Worm (Caenorhabditis elegans) whole organism, mixed stage, embryonic: ENCODE measurements around the gene srbc-19.

ENCODE experiments used
- M03D4.4 ChIP-seq: sonication (generic microtip); optimal IDR thresholded peaks from 2 replicates; lab custom pipeline; 2017; ENCODE audit warnings: mild to moderate bottlenecking, missing genetic modification characterization, missing compliant biosample characterization
- bed-3 ChIP-seq: fragments of 200-800 bp; sonication (Bioruptor generic); optimal IDR thresholded peaks from 3 replicates; lab custom pipeline; 2018; ENCODE audit warnings: mild to moderate bottlenecking, missing genetic modification characterization, moderate library complexity, missing compliant biosample characterization
- blmp-1 ChIP-seq: fragments of 150-350 bp; optimal IDR thresholded peaks from 2 replicates; lab custom pipeline; 2014; ENCODE audit warnings: missing biosample characterization, missing genetic modification characterization
- ceh-39 ChIP-seq: fragments of 150-350 bp; optimal IDR thresholded peaks from 2 replicates; lab custom pipeline; 2014; ENCODE audit warnings: missing biosample characterization, missing genetic modification characterization
- ceh-43 ChIP-seq: fragments of 200-800 bp; sonication (Bioruptor generic); optimal IDR thresholded peaks from 2 replicates; lab custom pipeline; 2018; ENCODE audit warnings: mild to moderate bottlenecking, missing genetic modification characterization, moderate library complexity, missing compliant biosample characterization
- ceh-83 ChIP-seq: fragments of 200-800 bp; sonication (Bioruptor generic); optimal IDR thresholded peaks from 2 replicates; lab custom pipeline; 2018; ENCODE audit warnings: mild to moderate bottlenecking, missing genetic modification characterization, missing compliant biosample characterization
- ces-1 ChIP-seq: fragments of 150-350 bp; optimal IDR thresholded peaks from 2 replicates; lab custom pipeline; 2014; ENCODE audit warnings: missing biosample characterization, missing genetic modification reagents, missing genetic modification characterization
- cnd-1 ChIP-seq: fragments of 200-800 bp; sonication (Bioruptor generic); optimal IDR thresholded peaks from 2 replicates; lab custom pipeline; 2018; ENCODE audit warnings: mild to moderate bottlenecking, missing genetic modification characterization, missing compliant biosample characterization
- drap-1 ChIP-seq: fragments of 200-800 bp; sonication (Bioruptor generic); optimal IDR thresholded peaks from 3 replicates; lab custom pipeline; 2018; ENCODE audit warnings: mild to moderate bottlenecking, missing genetic modification characterization, missing compliant biosample characterization
- elt-3 ChIP-seq: fragments of 150-350 bp; optimal IDR thresholded peaks from 2 replicates; lab custom pipeline; 2014; ENCODE audit warnings: missing biosample characterization, missing genetic modification characterization
- flh-1 ChIP-seq: fragments of 200-800 bp; sonication (Bioruptor generic); optimal IDR thresholded peaks from 2 replicates; lab custom pipeline; 2018; ENCODE audit warnings: mild to moderate bottlenecking, missing genetic modification characterization, moderate library complexity, missing compliant biosample characterization
- ham-2 ChIP-seq: fragments of 200-800 bp; sonication (Bioruptor generic); optimal IDR thresholded peaks from 2 replicates; lab custom pipeline; 2018; ENCODE audit warnings: mild to moderate bottlenecking, missing genetic modification characterization, missing compliant biosample characterization
- hlh-1 ChIP-seq: fragments of 150-350 bp; optimal IDR thresholded peaks from 2 replicates; lab custom pipeline; 2014; ENCODE audit warnings: missing biosample characterization, missing genetic modification reagents, missing genetic modification characterization
- lin-13 ChIP-seq: fragments of 150-350 bp; optimal IDR thresholded peaks from 2 replicates; lab custom pipeline; 2014; ENCODE audit warnings: missing biosample characterization, missing genetic modification characterization
- lin-32 ChIP-seq: fragments of 200-800 bp; sonication (Bioruptor generic); optimal IDR thresholded peaks from 2 replicates; lab custom pipeline; 2018; ENCODE audit warnings: mild to moderate bottlenecking, missing genetic modification characterization, missing compliant biosample characterization
- lsy-2 ChIP-seq: fragments of 150-350 bp; optimal IDR thresholded peaks from 2 replicates; lab custom pipeline; 2014; ENCODE audit warnings: missing biosample characterization, missing genetic modification characterization
- mab-5 ChIP-seq: fragments of 150-350 bp; optimal IDR thresholded peaks from 2 replicates; lab custom pipeline; 2014; ENCODE audit warnings: missing biosample characterization, missing genetic modification characterization
- mep-1 ChIP-seq: fragments of 150-350 bp; optimal IDR thresholded peaks from 2 replicates; lab custom pipeline; 2017; ENCODE audit warnings: missing biosample characterization, missing genetic modification reagents, missing genetic modification characterization, inconsistent platforms
- mls-2 ChIP-seq: sonication (generic microtip); optimal IDR thresholded peaks from 2 replicates; lab custom pipeline; 2016; ENCODE audit warnings: mild to moderate bottlenecking, missing genetic modification characterization, moderate library complexity, missing compliant biosample characterization
- nhr-12 ChIP-seq: fragments of 150-350 bp; optimal IDR thresholded peaks from 2 replicates; lab custom pipeline; 2014; ENCODE audit warnings: missing biosample characterization, missing genetic modification characterization
- nhr-2 ChIP-seq: fragments of 150-350 bp; optimal IDR thresholded peaks from 2 replicates; lab custom pipeline; 2014; ENCODE audit warnings: missing biosample characterization, missing genetic modification characterization
- nhr-237 ChIP-seq: fragments of 150-350 bp; optimal IDR thresholded peaks from 2 replicates; lab custom pipeline; 2014; ENCODE audit warnings: missing biosample characterization, missing genetic modification characterization
- nhr-28 ChIP-seq: fragments of 150-350 bp; optimal IDR thresholded peaks from 2 replicates; lab custom pipeline; 2014; ENCODE audit warnings: missing biosample characterization, missing genetic modification characterization
- nhr-76 ChIP-seq: sonication (generic microtip); optimal IDR thresholded peaks from 2 replicates; lab custom pipeline; 2017; ENCODE audit warnings: missing biosample characterization, missing genetic modification characterization
- pha-4 ChIP-seq: fragments of 150-350 bp; optimal IDR thresholded peaks from 2 replicates; lab custom pipeline; 2018; ENCODE audit warnings: missing biosample characterization, missing genetic modification reagents, missing genetic modification characterization
- sem-2 ChIP-seq: fragments of 200-800 bp; sonication (Bioruptor generic); optimal IDR thresholded peaks from 2 replicates; lab custom pipeline; 2018; ENCODE audit warnings: mild to moderate bottlenecking, missing genetic modification characterization, missing compliant biosample characterization
- sptf-1 ChIP-seq: sonication (generic microtip); optimal IDR thresholded peaks from 2 replicates; lab custom pipeline; 2017; ENCODE audit warnings: mild to moderate bottlenecking, missing genetic modification characterization, moderate library complexity, missing compliant biosample characterization
- unc-120 ChIP-seq: sonication (generic microtip); optimal IDR thresholded peaks from 2 replicates; lab custom pipeline; 2017; ENCODE audit warnings: missing genetic modification characterization, missing compliant biosample characterization; ENCODE audit not compliant: poor library complexity, severe bottlenecking
- unc-39 ChIP-seq: fragments of 150-350 bp; optimal IDR thresholded peaks from 2 replicates; lab custom pipeline; 2014; ENCODE audit warnings: missing biosample characterization, missing genetic modification characterization
- unc-62 ChIP-seq: fragments of 150-350 bp; optimal IDR thresholded peaks from 2 replicates; lab custom pipeline; 2014; ENCODE audit warnings: missing biosample characterization, missing genetic modification reagents, missing genetic modification characterization
- zip-8 ChIP-seq: fragments of 150-350 bp; optimal IDR thresholded peaks from 2 replicates; lab custom pipeline; 2014; ENCODE audit warnings: missing biosample characterization, missing genetic modification characterization
- ztf-11 ChIP-seq: fragments of 150-350 bp; optimal IDR thresholded peaks from 2 replicates; lab custom pipeline; 2014; ENCODE audit warnings: missing biosample characterization, missing genetic modification characterization

srbc-19 gene

DNA sequence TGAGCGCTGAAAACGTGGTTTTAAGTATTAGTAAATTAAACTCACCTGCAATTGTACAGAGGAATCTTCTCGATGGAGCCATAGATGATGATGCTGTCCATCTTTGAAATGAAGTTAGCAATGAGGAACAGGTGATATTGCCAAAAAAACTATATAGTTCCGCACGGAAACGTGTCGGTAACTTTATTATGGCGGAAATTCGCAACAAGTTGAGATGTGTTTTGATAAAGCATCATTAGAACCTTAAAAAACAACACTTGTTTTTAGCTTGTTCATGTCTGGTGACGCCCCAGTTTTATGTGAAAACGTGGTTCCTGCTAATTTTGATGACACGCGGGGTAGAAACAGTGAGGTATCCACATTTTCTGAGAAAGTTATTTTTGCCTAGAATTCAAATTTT lies 39.6 kb upstream of the srbc-19 start, which contains the start of gene srt-40:
Gene srt-40, minus strand, starts transcription at position 101 of the 400 bp plus-strand sequence.
- TF ChIP-seq drap-1 (no peak), bed-3 (no peak), sem-2 (no peak), lin-32 (no peak), blmp-1 (tag; lab: Kevin White, UChicago) (no peak), hlh-1 (tag; lab: Kevin White, UChicago) (no peak), sptf-1 (tag; lab: Kevin White, UChicago) (no peak), mls-2 (no peak)

DNA sequence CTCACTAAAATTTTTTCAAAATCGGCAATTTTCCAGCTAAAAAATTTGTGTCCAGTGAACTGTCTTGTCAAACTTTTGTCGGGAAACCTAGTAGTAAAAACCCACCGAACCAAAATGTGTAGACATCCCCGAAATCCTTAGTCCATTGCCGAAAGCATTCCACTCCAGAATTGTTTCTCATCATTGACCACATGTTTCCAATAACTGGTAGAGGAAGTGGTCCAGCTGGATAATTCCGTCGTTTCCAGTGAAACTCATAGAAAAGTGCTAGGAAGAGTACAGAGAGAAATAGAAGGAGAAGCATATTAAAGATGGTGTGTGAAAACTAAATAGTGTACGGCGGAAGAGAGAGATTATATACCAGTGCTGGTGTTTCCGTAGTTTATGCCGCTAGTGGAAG lies 37.5 kb upstream of the srbc-19 start, which contains the start of gene cyp-33C12:
Gene cyp-33C12, minus strand, starts transcription at position 321 of the 400 bp plus-strand sequence.
- TF ChIP-seq lin-13 (tag; lab: Kevin White, UChicago): no peak
- no peak for TF ChIP-seq nhr-237 (tag; lab: Kevin White, UChicago)
- TF ChIP-seq unc-39: no peak
- no peak for TF ChIP-seq drap-1
- no peak for TF ChIP-seq unc-120 (tag; lab: Kevin White, UChicago)
- no peak for TF ChIP-seq ceh-39 (tag; lab: Kevin White, UChicago)
- TF ChIP-seq sptf-1 (tag; lab: Kevin White, UChicago): no peak
- no peak for TF ChIP-seq nhr-12
- TF ChIP-seq, all 35 proteins: peak for 0

DNA sequence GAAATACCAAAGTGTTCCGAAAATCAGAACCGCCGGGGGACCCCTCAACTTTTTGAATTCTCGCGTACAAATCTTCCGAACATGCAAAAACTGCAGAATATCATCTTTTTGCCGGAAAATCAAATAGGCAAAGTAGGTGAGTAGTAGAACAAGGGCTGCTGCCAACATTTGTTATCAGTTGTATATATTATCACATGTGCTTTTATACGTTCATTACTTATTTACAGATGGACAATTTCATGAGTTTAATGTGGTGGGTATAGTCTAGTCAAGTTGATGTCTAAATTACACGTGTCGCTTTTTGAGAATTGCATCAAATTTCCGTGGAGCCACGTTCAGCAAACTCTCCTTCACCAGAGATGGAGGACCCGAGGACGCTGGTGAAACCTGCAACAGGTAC lies 34.7 kb upstream of the srbc-19 start, which contains the start of gene cyp-32B1:
Gene cyp-32B1, minus strand, starts transcription at position 176 of the 400 bp plus-strand sequence.
- TF ChIP-seq ces-1 (GFP tag; lab: Kevin White, UChicago) (no peak), nhr-2 (tag; lab: Kevin White, UChicago) (no peak), nhr-76 (no peak), cnd-1 (tag; lab: Kevin White, UChicago) (no peak), mls-2 (no peak), flh-1 (GFP tag; lab: Kevin White, UChicago) (no peak)

DNA sequence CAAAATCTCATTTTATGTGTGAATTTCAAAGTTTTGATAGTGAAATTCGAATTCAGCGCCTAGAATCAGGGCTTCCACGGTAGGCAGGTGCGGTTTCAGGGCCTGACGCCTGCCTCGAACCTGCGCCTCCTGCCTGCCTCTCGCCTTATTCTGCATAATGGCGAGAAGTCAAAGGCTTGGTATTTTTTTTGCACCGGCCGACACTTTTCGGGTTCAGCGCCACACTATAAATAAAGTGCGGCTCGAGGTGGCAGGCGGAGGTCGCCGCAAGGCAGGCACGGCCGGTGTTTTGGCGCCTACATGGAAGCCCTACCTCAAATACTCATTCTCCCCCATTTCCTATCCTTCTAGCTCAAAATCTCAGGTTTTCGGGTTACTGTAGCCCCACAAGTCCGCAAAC lies 33.8 kb upstream of the srbc-19 start:
- TF ChIP-seq lsy-2 (no peak), zip-8 (no peak), ceh-43 (GFP tag; lab: Kevin White, UChicago) (no peak), M03D4.4 (tag; lab: Kevin White, UChicago) (no peak), unc-120 (tag; lab: Kevin White, UChicago) (no peak), ceh-83 (GFP tag; lab: Kevin White, UChicago) (no peak), nhr-28 (tag; lab: Kevin White, UChicago) (no peak), nhr-237 (tag; lab: Kevin White, UChicago) (no peak), drap-1 (no peak), blmp-1 (tag; lab: Kevin White, UChicago) (no peak), unc-39 (no peak), mls-2 (no peak), mab-5 (tag; lab: Kevin White, UChicago) (no peak), nhr-12 (no peak), hlh-1 (tag; lab: Kevin White, UChicago) (no peak), ham-2 (GFP tag; lab: Kevin White, UChicago) (no peak), elt-3 (tag; lab: Kevin White, UChicago) (no peak), ceh-39 (tag; lab: Kevin White, UChicago) (no peak), sem-2 (no peak)

DNA sequence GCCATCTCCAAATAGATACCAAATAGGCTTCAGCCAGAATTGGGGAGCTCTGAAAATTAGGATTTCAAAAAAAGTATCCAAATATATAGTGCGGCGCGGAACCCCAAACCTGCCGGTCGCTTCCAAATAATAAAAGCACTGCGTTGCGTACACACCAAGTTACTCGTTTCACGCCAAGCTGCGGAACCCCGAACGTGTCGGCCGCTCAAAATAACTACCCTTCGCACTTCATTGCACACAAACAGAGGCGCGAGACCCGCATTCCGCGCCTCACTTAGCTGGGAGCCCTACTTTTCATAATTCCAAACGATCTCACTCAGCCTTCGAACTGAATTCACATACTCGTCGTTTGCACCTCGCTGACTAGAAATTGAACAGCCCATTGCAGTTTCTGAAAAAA lies 33.0 kb upstream of the srbc-19 start:
- TF ChIP-seq bed-3 (no peak), lin-32 (no peak), elt-3 (tag; lab: Kevin White, UChicago) (no peak), unc-62 (no peak), M03D4.4 (tag; lab: Kevin White, UChicago) (no peak), pha-4 (tag; lab: Kevin White, UChicago) (no peak), nhr-2 (tag; lab: Kevin White, UChicago) (no peak), nhr-28 (tag; lab: Kevin White, UChicago) (no peak), nhr-237 (tag; lab: Kevin White, UChicago) (no peak)

DNA sequence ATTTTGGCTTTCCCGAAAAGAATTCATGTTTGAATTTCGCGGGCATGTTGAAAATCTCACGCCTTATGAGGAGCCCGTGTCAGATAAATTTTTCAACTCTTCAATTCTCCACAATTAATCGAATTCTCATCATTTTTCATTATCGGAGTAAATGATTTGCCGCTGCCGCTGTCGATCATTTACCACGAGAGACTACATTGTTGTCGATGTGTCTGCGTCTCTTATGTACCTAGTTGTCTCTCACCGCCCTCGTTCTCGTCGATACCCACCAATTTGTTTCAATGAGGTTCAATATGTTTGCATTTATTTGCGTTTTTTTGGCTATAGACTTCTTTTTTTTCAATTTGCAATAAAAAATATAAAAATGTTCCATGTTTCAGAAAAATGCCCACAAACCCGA lies 25.5 kb upstream of the srbc-19 start, which contains the start of gene nhr-13:
Gene nhr-13, plus strand, starts transcription at position 369 of the 400 bp plus-strand sequence.
- no peak for TF ChIP-seq drap-1
- TF ChIP-seq nhr-76: no peak
- no peak for TF ChIP-seq sptf-1 (tag; lab: Kevin White, UChicago)
- no peak for TF ChIP-seq lin-32
- no peak for TF ChIP-seq ces-1 (GFP tag; lab: Kevin White, UChicago)
- no peak for TF ChIP-seq mep-1 (tag; lab: Kevin White, UChicago)
- TF ChIP-seq nhr-2 (tag; lab: Kevin White, UChicago): no peak
- no peak for TF ChIP-seq hlh-1 (tag; lab: Kevin White, UChicago)
- no peak for TF ChIP-seq ztf-11 (tag; lab: Kevin White, UChicago)
- TF ChIP-seq sem-2: no peak
- TF ChIP-seq nhr-237 (tag; lab: Kevin White, UChicago): no peak
- no peak for TF ChIP-seq blmp-1 (tag; lab: Kevin White, UChicago)
- TF ChIP-seq, all 35 proteins: peak for 0
